Worm (Caenorhabditis elegans): Measurements from ENCODE around the gene nfm-1.

Gene nfm-1

ce11 chrIII:6158642-6159475 is at the start of gene nfm-1:
Gene nfm-1 (plus strand): TSS chrIII:6159453.
- TF ChIP-seq him-1 (tag; optimal IDR thresholded peaks at IDR 0.05) (peak; percentile 46), W03F9.2 (tag; optimal IDR thresholded peaks at IDR 0.05) (peak; percentile 23), dao-5 (tag; optimal IDR thresholded peaks at IDR 0.05) (no peak)

DNA sequence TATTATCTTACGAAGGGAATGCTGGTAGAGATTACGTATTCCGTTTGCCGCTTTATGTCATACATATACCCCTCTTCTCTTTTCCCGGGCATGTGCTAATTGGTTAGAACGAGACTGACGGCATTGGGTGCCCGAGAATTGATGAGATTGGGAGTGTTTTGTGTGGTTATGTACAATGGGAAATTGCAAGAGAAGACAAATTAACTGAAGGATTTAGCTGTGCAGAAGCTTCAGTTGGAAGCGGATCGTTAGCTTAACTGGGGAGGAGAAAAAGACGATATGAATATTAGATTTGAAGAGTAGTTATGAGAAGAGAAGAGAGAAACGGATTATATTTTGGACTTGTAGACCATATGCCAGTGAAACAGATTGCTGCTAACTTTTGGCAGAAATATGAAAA is 49.1 kb upstream of the nfm-1 start:
- TF ChIP-seq dao-5 (tag; optimal IDR thresholded peaks at IDR 0.05) (no peak), him-1 (tag; optimal IDR thresholded peaks at IDR 0.05) (no peak), W03F9.2 (tag; optimal IDR thresholded peaks at IDR 0.05) (no peak)

DNA sequence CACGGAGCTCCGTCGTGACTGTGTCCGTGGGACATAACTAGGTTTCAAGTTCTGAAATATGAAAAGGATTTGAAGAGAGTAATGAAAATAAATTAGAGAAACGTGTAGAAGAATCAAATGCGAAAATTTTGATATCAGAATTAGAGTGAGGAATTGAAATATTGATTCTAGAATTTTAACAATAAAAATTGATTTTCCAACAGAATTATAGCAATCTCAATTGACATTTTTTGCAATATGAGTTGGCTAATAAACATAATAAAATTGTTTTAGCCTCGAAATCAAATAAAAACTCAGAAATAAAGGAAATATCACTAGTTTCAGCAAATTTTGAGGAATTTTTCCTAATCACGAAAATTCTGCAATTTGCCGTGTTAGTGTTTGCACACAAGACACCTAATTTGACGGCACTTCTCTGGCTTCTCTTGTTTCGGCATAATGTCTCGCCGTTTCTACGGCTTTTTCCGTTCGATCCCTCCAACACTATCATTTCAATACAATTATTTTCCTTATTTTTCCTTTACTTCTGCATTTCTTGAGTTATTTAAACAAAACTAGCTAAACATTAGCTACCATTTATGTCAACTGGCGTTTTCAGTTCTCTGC is 42.9 kb upstream of the nfm-1 start, which contains the start of gene nmt-1:
nmt-1 (minus strand) TSS at position 51 of the 606 bp plus-strand sequence.
- peak; percentile 36 for TF ChIP-seq W03F9.2 (tag; optimal IDR thresholded peaks at IDR 0.05)
- TF ChIP-seq him-1 (tag; optimal IDR thresholded peaks at IDR 0.05), result no peak

- TF ChIP-seq him-1 (tag; optimal IDR thresholded peaks at IDR 0.05) (no peak), W03F9.2 (tag; optimal IDR thresholded peaks at IDR 0.05) (no peak), dao-5 (tag; optimal IDR thresholded peaks at IDR 0.05) (no peak)
These were observed 42.3 kb upstream of the nfm-1 start for ce11 chrIII:6116981-6117380.

- TF ChIP-seq dao-5 (tag; optimal IDR thresholded peaks at IDR 0.05) (no peak), W03F9.2 (tag; optimal IDR thresholded peaks at IDR 0.05) (no peak), him-1 (tag; optimal IDR thresholded peaks at IDR 0.05) (no peak)
These were observed 40.9 kb upstream of the nfm-1 start, which contains the start of gene kin-18 for ce11 chrIII:6118320-6118719. Gene kin-18 (plus strand): TSS chrIII:6118620.

ce11 chrIII:6120990-6121389 is 38.3 kb upstream of the nfm-1 start:
- no peak for TF ChIP-seq W03F9.2 (tag; optimal IDR thresholded peaks at IDR 0.05)
- no peak for TF ChIP-seq him-1 (tag; optimal IDR thresholded peaks at IDR 0.05)
- no peak for TF ChIP-seq dao-5 (tag; optimal IDR thresholded peaks at IDR 0.05)

DNA sequence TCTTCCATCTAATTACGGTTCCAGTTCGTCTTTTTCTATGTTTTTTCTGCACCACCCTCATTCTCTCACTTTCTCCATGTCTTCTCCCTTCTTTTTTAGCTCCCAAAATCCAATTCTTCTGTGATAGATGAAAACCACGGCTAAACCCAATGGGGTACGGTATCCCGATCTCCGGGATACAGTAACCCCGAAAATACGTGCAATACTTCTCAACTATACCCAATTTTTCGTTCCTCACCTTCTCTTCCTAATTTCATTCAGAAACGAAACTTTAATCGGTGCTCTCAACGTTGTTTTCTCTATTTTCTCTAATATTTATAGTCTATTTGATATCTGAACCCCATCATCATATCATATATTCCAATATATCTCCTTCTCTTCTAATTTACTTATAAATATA is 35.6 kb upstream of the nfm-1 start:
- TF ChIP-seq him-1 (tag; optimal IDR thresholded peaks at IDR 0.05) (no peak), dao-5 (tag; optimal IDR thresholded peaks at IDR 0.05) (no peak), W03F9.2 (tag; optimal IDR thresholded peaks at IDR 0.05) (no peak)

DNA sequence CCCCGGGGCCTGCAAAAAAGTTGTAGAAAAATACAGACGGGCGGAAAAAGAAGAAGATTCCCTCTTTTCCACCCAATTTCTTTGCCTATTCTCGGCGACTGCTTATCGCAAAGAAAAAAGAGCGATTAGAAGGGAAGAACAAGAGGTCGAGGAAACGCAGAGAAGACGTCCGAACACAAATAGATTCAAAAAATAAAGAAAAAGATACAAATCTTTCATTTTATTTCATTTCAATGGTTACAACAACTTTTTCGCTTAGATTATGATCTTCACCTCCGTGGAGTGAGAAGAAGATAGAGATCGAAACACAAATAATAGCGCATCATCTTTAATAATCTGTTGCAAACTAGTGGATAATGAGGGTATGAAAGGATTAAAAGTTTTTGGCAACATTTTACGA is 27.2 kb upstream of the nfm-1 start:
- TF ChIP-seq dao-5 (tag; optimal IDR thresholded peaks at IDR 0.05) (no peak), him-1 (tag; optimal IDR thresholded peaks at IDR 0.05) (no peak), W03F9.2 (tag; optimal IDR thresholded peaks at IDR 0.05) (no peak)

DNA sequence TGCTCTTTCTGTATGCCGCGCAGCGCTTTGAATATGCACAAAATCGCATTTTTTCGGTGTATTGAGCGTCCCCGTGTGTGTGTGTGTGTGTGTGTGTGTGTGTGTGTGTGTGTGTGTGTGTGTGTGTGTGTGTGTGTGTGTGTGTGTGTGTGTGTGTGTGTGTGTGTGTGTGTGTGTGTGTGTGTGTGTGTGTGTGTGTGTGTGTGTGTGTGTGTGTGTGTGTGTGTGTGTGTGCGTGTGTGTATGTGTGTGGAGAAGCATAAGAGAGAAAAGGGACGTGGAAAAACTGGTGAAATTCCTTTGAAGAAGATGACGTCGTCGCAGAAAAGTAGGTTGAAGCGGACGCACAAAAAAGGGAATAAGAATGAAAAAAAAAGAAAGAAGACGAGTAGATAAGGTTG is 25.9 kb upstream of the nfm-1 start:
- peak; percentile 80 for TF ChIP-seq him-1 (tag; optimal IDR thresholded peaks at IDR 0.05)

- no peak for TF ChIP-seq dao-5 (tag; optimal IDR thresholded peaks at IDR 0.05)
- TF ChIP-seq him-1 (tag; optimal IDR thresholded peaks at IDR 0.05), result no peak
- TF ChIP-seq W03F9.2 (tag; optimal IDR thresholded peaks at IDR 0.05), result no peak
These were observed 25.1 kb upstream of the nfm-1 start for ce11 chrIII:6134111-6134510.

- no peak for TF ChIP-seq dao-5 (tag; optimal IDR thresholded peaks at IDR 0.05)
- TF ChIP-seq him-1 (tag; optimal IDR thresholded peaks at IDR 0.05), result peak; percentile 30
These were observed 24.0 kb upstream of the nfm-1 start for ce11 chrIII:6135211-6135610.

DNA sequence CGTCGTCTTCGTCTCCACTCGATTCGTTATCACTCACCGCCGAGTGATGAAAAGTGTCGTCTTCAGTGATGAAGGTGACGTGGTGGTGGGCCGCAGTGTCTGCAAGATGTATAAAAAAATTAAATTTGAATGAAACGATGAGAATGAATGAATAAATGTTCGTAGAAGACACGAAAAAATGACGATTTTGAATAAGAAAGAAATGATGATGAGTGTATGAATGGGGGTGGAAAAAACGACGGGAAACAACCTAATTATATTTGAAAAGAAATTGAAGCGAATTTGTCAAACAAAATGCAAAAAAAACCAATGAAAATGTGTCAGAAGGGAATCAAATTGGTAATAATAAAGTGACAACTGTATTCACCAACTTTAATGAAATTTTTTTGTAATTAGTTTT is 23.1 kb upstream of the nfm-1 start, which contains the start of gene mvk-1:
mvk-1 (minus strand) TSS at position 101 of the 400 bp plus-strand sequence.
- TF ChIP-seq dao-5 (tag; optimal IDR thresholded peaks at IDR 0.05) (no peak), him-1 (tag; optimal IDR thresholded peaks at IDR 0.05) (no peak), W03F9.2 (tag; optimal IDR thresholded peaks at IDR 0.05) (no peak)

ce11 chrIII:6137431-6137830 is 21.8 kb upstream of the nfm-1 start:
- TF ChIP-seq him-1 (tag; optimal IDR thresholded peaks at IDR 0.05), result peak; percentile 82
- TF ChIP-seq dao-5 (tag; optimal IDR thresholded peaks at IDR 0.05), result no peak
- TF ChIP-seq W03F9.2 (tag; optimal IDR thresholded peaks at IDR 0.05), result no peak

DNA sequence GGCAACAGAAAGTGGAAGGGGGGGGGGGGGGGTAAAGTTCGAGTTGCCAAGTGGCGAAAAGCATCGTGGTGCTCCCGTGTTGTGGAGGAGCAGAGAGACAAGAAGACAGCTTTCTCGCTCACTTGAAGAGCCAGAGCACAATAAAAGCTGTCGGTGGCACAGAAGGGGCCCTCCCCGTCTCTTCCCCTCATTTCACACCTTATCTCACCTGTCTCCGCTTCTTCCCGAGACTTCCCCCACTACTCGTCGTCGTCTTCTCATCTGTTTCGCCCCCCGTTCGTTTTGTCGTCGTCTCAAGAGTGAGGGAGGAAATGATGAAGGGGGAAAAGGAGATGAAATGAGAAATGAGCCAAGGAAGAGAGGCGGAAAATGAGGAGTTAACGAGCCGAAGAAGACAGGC is 20.8 kb upstream of the nfm-1 start:
- TF ChIP-seq W03F9.2 (tag; optimal IDR thresholded peaks at IDR 0.05) (no peak), dao-5 (tag; optimal IDR thresholded peaks at IDR 0.05) (no peak), him-1 (tag; optimal IDR thresholded peaks at IDR 0.05) (no peak)

Measured in whole organism, L4/young adult.